Worm (Caenorhabditis elegans): ENCODE data around the gene Y111B2A.2.

The Y111B2A.2 gene

DNA sequence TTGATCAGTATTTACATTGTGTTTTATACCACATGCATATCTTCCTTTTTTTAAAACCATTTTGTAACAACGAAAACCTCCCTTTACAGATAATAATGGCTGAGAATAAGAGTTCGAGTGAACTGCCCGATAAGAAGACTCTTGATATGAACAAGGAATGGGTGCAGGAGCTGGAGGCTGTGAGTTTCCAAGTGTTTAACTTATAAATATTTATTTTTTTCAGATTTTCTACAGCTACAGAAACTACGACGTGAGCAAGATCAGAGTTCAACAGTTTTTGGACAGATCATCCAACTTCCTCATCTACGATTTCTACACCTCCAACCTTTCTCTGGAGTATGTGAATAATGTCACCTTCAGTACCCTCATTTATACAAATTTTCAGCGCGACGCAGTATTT is 563 bp downstream of the Y111B2A.2 start, which contains the start of gene herd-1:
herd-1 (plus strand) TSS at position 90 of the 400 bp plus-strand sequence.
- TF ChIP-seq sdc-2 (tag; optimal IDR thresholded peaks at IDR 0.05) (no peak), ceh-24 (tag; optimal IDR thresholded peaks at IDR 0.05) (no peak), tbx-7 (tag; optimal IDR thresholded peaks at IDR 0.05) (no peak), unc-86 (tag; optimal IDR thresholded peaks at IDR 0.05) (no peak), sox-2 (GFP tag; IDR thresholded peaks at IDR 0.05) (no peak), pat-9 (tag; optimal IDR thresholded peaks at IDR 0.05) (no peak), syd-9 (tag; optimal IDR thresholded peaks at IDR 0.05) (no peak)

DNA sequence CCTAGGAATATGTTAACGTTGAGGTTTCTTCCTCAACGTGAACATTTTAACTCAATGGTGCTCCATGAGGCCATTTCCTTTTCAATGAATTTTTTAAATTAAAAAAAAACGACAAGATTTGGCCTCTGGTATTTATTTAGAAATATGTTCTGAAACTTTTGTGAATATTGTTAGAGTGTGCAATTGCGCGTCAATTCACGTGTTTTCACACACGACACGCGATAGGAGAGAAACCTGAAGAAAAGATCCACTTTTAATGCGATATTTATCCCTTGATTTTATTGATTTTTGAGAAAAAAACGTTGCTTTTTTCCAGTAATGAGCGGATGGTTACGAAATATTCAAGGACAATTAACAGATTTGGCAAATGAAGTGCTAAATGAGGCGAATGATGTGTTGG is 3.4 kb downstream of the Y111B2A.2 start, which contains the start of gene sql-1:
sql-1 (plus strand) TSS at position 313 of the 400 bp plus-strand sequence.
- TF ChIP-seq unc-86 (tag; optimal IDR thresholded peaks at IDR 0.05): no peak

ce11 chrIII:12510505-12510904 is 14.6 kb downstream of the Y111B2A.2 start:
- TF ChIP-seq nfya-1 (tag; optimal IDR thresholded peaks at IDR 0.05) (peak; percentile 70), lin-11 (tag; optimal IDR thresholded peaks at IDR 0.05) (no peak)

DNA sequence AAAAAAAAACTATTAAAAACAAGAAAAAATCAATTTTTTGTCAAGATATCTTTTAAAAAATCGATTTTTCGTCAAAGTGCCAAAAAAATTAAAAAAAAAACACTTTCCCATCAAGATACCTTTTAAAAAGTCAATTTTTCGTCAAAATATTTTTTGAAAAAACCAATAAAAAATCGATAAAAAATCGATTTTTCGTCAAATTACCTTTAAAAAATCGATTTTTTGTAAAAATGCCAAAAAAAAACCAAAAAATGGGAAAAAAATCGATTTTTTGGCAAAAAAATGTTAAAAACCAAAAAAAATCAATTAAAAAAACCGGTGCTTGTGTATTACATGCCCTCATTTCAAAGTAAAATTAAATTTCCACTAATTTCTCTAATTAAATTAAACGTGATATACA is 21.8 kb downstream of the Y111B2A.2 start:
- TF ChIP-seq mec-3 (tag; optimal IDR thresholded peaks at IDR 0.05; ENCODE audit: borderline replicate concordance) (no peak), ceh-48 (tag; optimal IDR thresholded peaks at IDR 0.05) (peak; percentile 29)

DNA sequence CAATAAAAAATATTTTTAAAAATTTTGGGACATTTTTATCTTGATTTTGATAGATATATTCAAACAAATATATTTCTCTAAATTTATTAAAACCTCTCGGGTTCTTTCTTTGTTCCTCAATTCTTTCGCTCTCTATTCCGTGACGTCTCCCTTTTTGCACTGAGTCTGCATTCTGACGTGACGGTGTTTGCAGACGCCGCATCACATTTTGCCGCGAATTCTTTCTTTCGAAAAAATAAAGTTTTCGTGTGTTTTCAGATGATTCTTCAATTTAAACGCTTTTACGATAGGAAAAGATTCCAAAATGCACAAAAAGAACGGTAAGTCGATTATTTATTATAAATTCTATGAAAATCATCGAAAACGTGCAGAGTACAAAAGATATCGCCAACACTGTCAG is 32.1 kb downstream of the Y111B2A.2 start:
- TF ChIP-seq sox-4 (tag; optimal IDR thresholded peaks at IDR 0.05): no peak
- TF ChIP-seq nfya-1 (tag; optimal IDR thresholded peaks at IDR 0.05): peak; percentile 8
- peak; percentile 21 for TF ChIP-seq elt-2 (tag; optimal IDR thresholded peaks at IDR 0.05)
- TF ChIP-seq ceh-22 (tag; optimal IDR thresholded peaks at IDR 0.05): no peak
- TF ChIP-seq K09A11.1 (tag; optimal IDR thresholded peaks at IDR 0.05; ENCODE audit: insufficient read depth): no peak
- TF ChIP-seq unc-55 (GFP tag; optimal IDR thresholded peaks at IDR 0.05): no peak
- peak; percentile 11 for TF ChIP-seq pax-1 (tag; optimal IDR thresholded peaks at IDR 0.05)
- no peak for TF ChIP-seq ttx-3 (tag; optimal IDR thresholded peaks at IDR 0.05)
- peak; percentile 41 for TF ChIP-seq ceh-31 (tag; optimal IDR thresholded peaks at IDR 0.05)

DNA sequence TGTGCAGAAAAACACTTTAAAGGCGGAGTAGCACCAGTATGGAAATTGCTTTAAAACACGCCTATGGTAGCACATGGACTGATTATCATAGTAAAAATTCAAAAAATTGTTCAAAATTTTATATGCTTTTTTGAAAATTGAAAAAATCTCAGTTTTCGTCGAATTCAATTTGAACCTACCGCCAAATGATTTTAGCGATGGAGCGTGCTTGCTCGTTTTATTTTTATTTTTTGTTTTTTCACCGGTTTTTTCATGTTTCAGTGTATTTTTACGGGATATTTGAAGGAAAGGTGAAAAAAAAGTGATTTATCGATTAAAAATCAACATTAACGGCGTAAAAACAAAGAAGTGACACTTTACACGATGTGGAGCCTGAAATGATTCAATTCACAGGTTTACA is 38.0 kb downstream of the Y111B2A.2 start:
- TF ChIP-seq ceh-19 (GFP tag; optimal IDR thresholded peaks at IDR 0.05) (no peak), pax-1 (tag; optimal IDR thresholded peaks at IDR 0.05) (no peak), lin-11 (tag; optimal IDR thresholded peaks at IDR 0.05) (no peak), F13H6.1 (tag; optimal IDR thresholded peaks at IDR 0.05) (no peak), elt-4 (tag; optimal IDR thresholded peaks at IDR 0.05) (no peak), odd-2 (tag; optimal IDR thresholded peaks at IDR 0.05) (no peak), ceh-34 (tag; optimal IDR thresholded peaks at IDR 0.05) (no peak), unc-86 (tag; optimal IDR thresholded peaks at IDR 0.05) (no peak), tbx-7 (tag; optimal IDR thresholded peaks at IDR 0.05) (no peak), mec-3 (tag; optimal IDR thresholded peaks at IDR 0.05; ENCODE audit: borderline replicate concordance) (no peak)

DNA sequence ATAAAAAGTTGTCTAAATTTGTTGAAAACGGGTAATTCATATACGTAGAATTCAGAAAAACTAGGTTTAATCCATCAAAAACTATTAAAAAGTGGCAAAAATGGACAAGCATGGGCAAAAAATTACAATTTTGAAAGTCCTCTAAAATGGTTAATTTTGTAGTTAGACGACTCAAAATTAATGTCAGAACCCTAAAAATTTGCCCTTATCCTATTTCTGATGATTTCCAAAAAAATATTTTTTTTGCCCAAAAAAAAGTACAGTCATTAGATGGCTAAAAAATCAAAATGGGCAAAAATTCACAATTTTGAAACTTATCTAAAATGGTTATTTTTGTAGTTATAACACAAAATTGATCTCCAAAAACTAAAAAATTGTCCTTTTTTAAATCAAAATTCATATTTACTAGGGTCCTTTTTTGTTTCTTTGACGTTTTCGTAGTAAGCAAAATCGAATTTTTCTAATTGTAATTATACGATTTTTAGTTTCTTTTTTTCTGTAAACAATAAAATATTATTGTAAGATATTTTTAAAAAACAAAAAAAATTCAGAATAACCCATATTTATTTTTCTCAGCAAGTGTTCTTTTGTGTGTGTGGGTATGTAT is 41.5 kb downstream of the Y111B2A.2 start:
- TF ChIP-seq ceh-6 (GFP tag; optimal IDR thresholded peaks at IDR 0.05): no peak
- no peak for TF ChIP-seq pros-1 (tag; optimal IDR thresholded peaks at IDR 0.05)
- TF ChIP-seq rnt-1 (tag; optimal IDR thresholded peaks at IDR 0.05): no peak

DNA sequence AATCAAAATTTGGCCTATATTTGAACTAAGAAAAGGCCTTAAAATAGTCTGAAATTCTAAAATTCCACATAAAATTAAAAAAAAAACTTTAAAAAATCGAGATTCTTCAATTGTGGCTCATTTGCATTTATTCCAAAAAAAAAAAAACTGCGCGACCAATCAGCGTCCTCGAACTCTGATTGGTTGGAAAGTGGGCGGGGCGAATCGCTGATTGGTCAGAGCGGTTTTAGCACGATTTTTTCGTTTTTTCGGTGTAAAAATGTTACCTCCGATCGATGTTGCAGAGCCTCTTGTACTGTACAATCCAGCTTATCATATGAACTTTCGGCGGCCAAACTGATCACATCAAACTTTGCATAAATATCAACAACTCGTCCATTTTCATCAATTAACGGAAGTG is 44.5 kb downstream of the Y111B2A.2 start:
- TF ChIP-seq elt-4 (tag; optimal IDR thresholded peaks at IDR 0.05) (no peak), nfya-1 (tag; optimal IDR thresholded peaks at IDR 0.05) (peak; percentile 96), fkh-6 (tag; optimal IDR thresholded peaks at IDR 0.05) (no peak)
